Fruit fly (Drosophila melanogaster): ENCODE results near the gene CG17477.

CG17477 gene

DNA sequence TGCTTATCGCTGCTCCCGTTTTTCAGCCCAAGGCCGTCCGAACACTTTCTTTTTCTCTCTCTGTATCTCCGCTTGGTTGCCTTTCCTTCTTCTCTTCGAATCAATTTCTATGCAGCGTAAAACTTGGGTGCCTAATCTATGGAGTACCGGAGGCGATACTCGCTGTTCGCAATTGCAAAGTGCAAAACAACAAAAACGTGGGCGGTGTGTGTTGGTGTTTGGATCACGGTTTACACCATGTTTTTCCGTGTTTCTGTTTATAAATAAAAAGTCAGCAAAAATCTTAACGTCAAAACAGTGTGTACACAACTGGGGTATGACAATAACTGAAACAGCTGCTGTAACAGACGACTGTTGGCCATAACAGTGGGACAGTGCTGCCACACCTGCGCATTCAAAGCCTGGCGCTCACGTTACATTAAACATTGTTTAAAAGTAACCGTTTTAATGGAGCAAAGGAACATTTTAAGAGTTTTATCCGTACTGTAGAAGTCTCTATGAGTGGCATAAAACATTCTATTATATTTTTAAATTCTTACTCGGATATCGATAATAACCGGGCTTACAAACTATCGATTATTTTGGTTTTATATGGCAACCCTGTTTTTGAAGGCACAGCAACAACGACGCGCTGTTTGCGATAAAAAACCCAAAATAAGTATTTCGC lies 22.5 kb upstream of the CG17477 start, which contains the start of the genes m-cup and Det (continued):
- TF ChIP-seq CG6765 (GFP tag; optimal IDR thresholded peaks at IDR 0.05) (no peak), Lim3 (GFP tag; IDR thresholded peaks at IDR 0.05) (no peak), Elba2 (GFP tag; optimal IDR thresholded peaks at IDR 0.05) (no peak), cwo (GFP tag; optimal IDR thresholded peaks at IDR 0.05) (no peak), CG13624 (GFP tag; optimal IDR thresholded peaks at IDR 0.05) (no peak), CrebB (tag; optimal IDR thresholded peaks at IDR 0.05) (no peak), Blimp-1 (GFP tag; optimal IDR thresholded peaks at IDR 0.05) (no peak), Kr (GFP tag; optimal IDR thresholded peaks at IDR 0.05) (no peak), CG5245 (GFP tag; optimal IDR thresholded peaks at IDR 0.05) (no peak), fd64A (GFP tag; optimal IDR thresholded peaks at IDR 0.05) (no peak), jing (GFP tag; optimal IDR thresholded peaks at IDR 0.05) (no peak), CG7928 (GFP tag; optimal IDR thresholded peaks at IDR 0.05) (no peak), chm (GFP tag; IDR thresholded peaks at IDR 0.05) (no peak), sc (optimal IDR thresholded peaks at IDR 0.05) (no peak), sc (GFP tag; optimal IDR thresholded peaks at IDR 0.05) (no peak), CG8944 (GFP tag; optimal IDR thresholded peaks at IDR 0.05) (no peak), tna (GFP tag; IDR thresholded peaks at IDR 0.05; ENCODE audit: partially characterized antibody) (no peak), Myb (GFP tag; optimal IDR thresholded peaks at IDR 0.05) (peak; percentile 42), CG14965 (GFP tag; optimal IDR thresholded peaks at IDR 0.05; ENCODE audit: borderline replicate concordance) (no peak), CG4707 (GFP tag; optimal IDR thresholded peaks at IDR 0.05) (no peak), nau (GFP tag; optimal IDR thresholded peaks at IDR 0.05) (no peak), gro (GFP tag; optimal IDR thresholded peaks at IDR 0.05) (no peak), nmo (GFP tag; optimal IDR thresholded peaks at IDR 0.05) (peak; percentile 60), ab (GFP tag; optimal IDR thresholded peaks at IDR 0.05) (no peak), CG17612 (GFP tag; IDR thresholded peaks at IDR 0.05) (no peak), ttk (GFP tag; IDR thresholded peaks at IDR 0.05) (no peak), CG7271 (tag; optimal IDR thresholded peaks at IDR 0.05) (peak; percentile 26), Eip74EF (GFP tag; optimal IDR thresholded peaks at IDR 0.05) (no peak), unpg (GFP tag; optimal IDR thresholded peaks at IDR 0.05) (peak; percentile 2), Sry-δ (GFP tag; optimal IDR thresholded peaks at IDR 0.05) (peak; percentile 69), CG9727 (GFP tag; optimal IDR thresholded peaks at IDR 0.05) (peak; percentile 30), vvl (GFP tag; IDR thresholded peaks at IDR 0.05) (0 out of 2 replicates have a peak, but pooled peaks have one; percentile 3), Camta (GFP tag; optimal IDR thresholded peaks at IDR 0.05) (peak; percentile 11), CG4730 (GFP tag; IDR thresholded peaks at IDR 0.05) (no peak), Tbp (GFP tag; optimal IDR thresholded peaks at IDR 0.05) (no peak), CG17802 (tag; optimal IDR thresholded peaks at IDR 0.05) (no peak), NfI (GFP tag; optimal IDR thresholded peaks at IDR 0.05) (no peak), CG10366 (GFP tag; IDR thresholded peaks at IDR 0.05) (no peak), CG11456 (GFP tag; IDR thresholded peaks at IDR 0.05) (no peak), eyg (GFP tag; optimal IDR thresholded peaks at IDR 0.05) (no peak), esg (GFP tag; conservative IDR thresholded peaks at IDR 0.05) (no peak), cad (GFP tag; optimal IDR thresholded peaks at IDR 0.05) (no peak), cg (GFP tag; optimal IDR thresholded peaks at IDR 0.05) (no peak), h (optimal IDR thresholded peaks at IDR 0.05) (no peak), Nf-YC (tag; optimal IDR thresholded peaks at IDR 0.05) (no peak), wor (GFP tag; IDR thresholded peaks at IDR 0.05) (no peak), chif (GFP tag; optimal IDR thresholded peaks at IDR 0.05) (peak in 1 of 2 experiments; percentile 27), CG31441 (GFP tag; IDR thresholded peaks at IDR 0.05) (0 out of 2 replicates have a peak, but pooled peaks have one; percentile 15), grn (GFP tag; optimal IDR thresholded peaks at IDR 0.05) (no peak), stc (GFP tag; IDR thresholded peaks at IDR 0.05) (no peak), disco-r (GFP tag; optimal IDR thresholded peaks at IDR 0.05) (no peak)

Data from whole organism, embryonic.